Fruit fly (Drosophila melanogaster) whole organism, embryonic: ENCODE measurements around the gene Svil.

ENCODE experiments used
- Atf6 ChIP-seq: fragments of 200-800 bp; sonication (Bioruptor generic); IDR thresholded peaks from 2 replicates; pipeline ENCODE4 v1.3.6; 2022; ENCODE audit warnings: missing biosample characterization, missing genetic modification characterization
- Bdp1 ChIP-seq: fragments of 200-800 bp; sonication (Bioruptor generic); optimal IDR thresholded peaks from 3 replicates; lab custom pipeline; 2016; ENCODE audit warnings: missing biosample characterization, missing genetic modification characterization
- C15 ChIP-seq: fragments of 200-800 bp; sonication (Bioruptor generic); IDR thresholded peaks from 3 replicates; pipeline ENCODE4 v1.3.6; 2022; ENCODE audit warnings: missing biosample characterization, missing genetic modification characterization
- CG10321 ChIP-seq: fragments of 200-800 bp; sonication (Bioruptor generic); IDR thresholded peaks from 2 replicates; pipeline ENCODE4 v1.3.6; 2022; ENCODE audit warnings: missing biosample characterization, missing genetic modification characterization
- CG10979 ChIP-seq: fragments of 200-800 bp; sonication (Bioruptor generic); optimal IDR thresholded peaks from 2 replicates; lab custom pipeline; 2018; ENCODE audit warnings: missing biosample characterization, mild to moderate bottlenecking, missing genetic modification characterization, moderate library complexity
- CG12769 ChIP-seq: fragments of 200-800 bp; sonication (Bioruptor generic); optimal IDR thresholded peaks from 2 replicates; lab custom pipeline; 2019; ENCODE audit warnings: missing biosample characterization, mild to moderate bottlenecking, missing genetic modification characterization, moderate library complexity
- CG14441 ChIP-seq: fragments of 200-800 bp; sonication (Bioruptor generic); IDR thresholded peaks from 2 replicates; pipeline ENCODE4 v1.3.6; 2022; ENCODE audit warnings: missing biosample characterization, missing genetic modification characterization
- CG17612 ChIP-seq: fragments of 200-800 bp; sonication (Bioruptor generic); IDR thresholded peaks from 2 replicates; pipeline ENCODE4 v1.3.6; 2022; ENCODE audit warnings: missing biosample characterization, missing genetic modification characterization
- CG18476 ChIP-seq: fragments of 200-800 bp; sonication (Bioruptor generic); optimal IDR thresholded peaks from 2 replicates; lab custom pipeline; 2016; ENCODE audit warnings: missing biosample characterization, mild to moderate bottlenecking, missing genetic modification characterization
- CG30020 ChIP-seq: fragments of 200-800 bp; optimal IDR thresholded peaks from 2 replicates; lab custom pipeline; 2019; ENCODE audit warnings: missing biosample characterization, mild to moderate bottlenecking, missing genetic modification characterization, moderate library complexity
- CG30431 ChIP-seq: fragments of 200-800 bp; sonication (Bioruptor generic); optimal IDR thresholded peaks from 2 replicates; lab custom pipeline; 2017; ENCODE audit warnings: missing biosample characterization, missing genetic modification characterization
- CG31388 ChIP-seq: fragments of 200-800 bp; sonication (Bioruptor generic); optimal IDR thresholded peaks from 2 replicates; lab custom pipeline; 2016; ENCODE audit warnings: missing biosample characterization, missing genetic modification characterization
- CG33213 ChIP-seq: fragments of 200-800 bp; sonication (Bioruptor generic); optimal IDR thresholded peaks from 3 replicates; lab custom pipeline; 2016; ENCODE audit warnings: missing biosample characterization, missing genetic modification characterization
- CG34224 ChIP-seq: fragments of 200-800 bp; sonication (Bioruptor generic); IDR thresholded peaks from 3 replicates; pipeline ENCODE4 v1.3.6; 2022; ENCODE audit warnings: missing biosample characterization, missing genetic modification characterization; ENCODE audit not compliant: partially characterized antibody
- CG43689 ChIP-seq: fragments of 200-800 bp; sonication (Bioruptor generic); IDR thresholded peaks from 2 replicates; pipeline ENCODE4 v1.3.6; 2022; ENCODE audit warnings: missing biosample characterization, missing genetic modification characterization
- CG5245 ChIP-seq: fragments of 200-800 bp; sonication (Bioruptor generic); optimal IDR thresholded peaks from 3 replicates; lab custom pipeline; 2016; ENCODE audit warnings: missing biosample characterization, missing genetic modification characterization
- CG7987 ChIP-seq: fragments of 200-800 bp; sonication (Bioruptor generic); optimal IDR thresholded peaks from 2 replicates; lab custom pipeline; 2018; ENCODE audit warnings: missing biosample characterization, mild to moderate bottlenecking, missing genetic modification characterization, moderate library complexity
- CG8765 ChIP-seq: fragments of 200-800 bp; sonication (Bioruptor generic); IDR thresholded peaks from 2 replicates; pipeline ENCODE4 v1.3.6; 2022; ENCODE audit warnings: missing biosample characterization, missing genetic modification characterization
- CG9727 ChIP-seq: fragments of 200-800 bp; sonication (Bioruptor generic); optimal IDR thresholded peaks from 3 replicates; lab custom pipeline; 2017; ENCODE audit warnings: missing biosample characterization, mild to moderate bottlenecking, missing genetic modification characterization
- CG9932 ChIP-seq: fragments of 200-800 bp; sonication (Bioruptor generic); IDR thresholded peaks from 2 replicates; pipeline ENCODE4 v1.3.6; 2022; ENCODE audit warnings: missing biosample characterization, missing genetic modification characterization
- Dfd ChIP-seq, 2 experiments: fragments of >200 bp; optimal IDR thresholded peaks; 2 replicates each; lab custom pipeline; 2017; ENCODE audit warnings: missing biosample characterization in 2 of 2, missing genetic modification characterization in 2 of 2
- Doc3 ChIP-seq: fragments of 200-800 bp; sonication (Bioruptor generic); IDR thresholded peaks from 3 replicates; pipeline ENCODE4 v1.3.6; 2022; ENCODE audit warnings: missing biosample characterization, missing genetic modification characterization; ENCODE audit not compliant: partially characterized antibody
- Elba2 ChIP-seq: fragments of 200-800 bp; sonication (Bioruptor generic); optimal IDR thresholded peaks from 3 replicates; lab custom pipeline; 2016; ENCODE audit warnings: missing biosample characterization, missing genetic modification characterization
- HLH3B ChIP-seq: fragments of 200-800 bp; sonication (Bioruptor generic); IDR thresholded peaks from 2 replicates; pipeline ENCODE4 v1.3.6; 2022; ENCODE audit warnings: missing biosample characterization, missing genetic modification characterization
- Hr51 ChIP-seq, 2 experiments: fragments of 200-800 bp; sonication (Bioruptor generic); optimal IDR thresholded peaks; 2 replicates in 1 of 2; 3 replicates in 1 of 2; lab custom pipeline; 2016 to 2018; ENCODE audit warnings: missing biosample characterization in 2 of 2, missing genetic modification characterization in 2 of 2, mild to moderate bottlenecking in 1 of 2, moderate library complexity in 1 of 2
- Hr78 ChIP-seq, 2 experiments: fragments of 200-800 bp in 1 of 2; fragments of >200 bp in 1 of 2; sonication (Bioruptor generic) in 1 of 2; optimal IDR thresholded peaks; 2 replicates each; lab custom pipeline; 2017 to 2019; ENCODE audit warnings: missing biosample characterization in 2 of 2, missing genetic modification characterization in 2 of 2, mild to moderate bottlenecking in 1 of 2, moderate library complexity in 1 of 2
- Kr ChIP-seq: fragments of 200-800 bp; sonication (Bioruptor generic); optimal IDR thresholded peaks from 2 replicates; lab custom pipeline; 2017; ENCODE audit warnings: missing biosample characterization, mild to moderate bottlenecking, missing genetic modification characterization
- Lpt ChIP-seq: fragments of >200 bp; optimal IDR thresholded peaks from 2 replicates; lab custom pipeline; 2018; ENCODE audit warnings: missing biosample characterization, missing genetic modification characterization
- NFAT ChIP-seq: fragments of 200-800 bp; sonication (Bioruptor generic); IDR thresholded peaks from 2 replicates; pipeline ENCODE4 v1.3.6; 2022; ENCODE audit warnings: missing biosample characterization, missing genetic modification characterization
- Oaz ChIP-seq: fragments of 200-800 bp; sonication (Bioruptor generic); IDR thresholded peaks from 2 replicates; pipeline ENCODE4 v1.3.6; 2022; ENCODE audit warnings: missing biosample characterization, missing genetic modification characterization
- Side ChIP-seq: fragments of 200-800 bp; sonication (Bioruptor generic); optimal IDR thresholded peaks from 2 replicates; lab custom pipeline; 2016; ENCODE audit warnings: missing biosample characterization, missing genetic modification characterization
- TFAM ChIP-seq: fragments of 200-800 bp; sonication (Bioruptor generic); optimal IDR thresholded peaks from 2 replicates; lab custom pipeline; 2017; ENCODE audit warnings: missing biosample characterization, missing genetic modification characterization, inconsistent platforms
- ara ChIP-seq: fragments of 200-800 bp; sonication (Bioruptor generic); IDR thresholded peaks from 2 replicates; pipeline ENCODE4 v1.3.6; 2022; ENCODE audit warnings: missing biosample characterization, missing genetic modification characterization
- ato ChIP-seq: fragments of 200-800 bp; sonication (Bioruptor generic); IDR thresholded peaks from 2 replicates; pipeline ENCODE4 v1.3.6; 2022; ENCODE audit warnings: missing biosample characterization, missing genetic modification characterization; ENCODE audit not compliant: partially characterized antibody
- bab2 ChIP-seq: fragments of 200-800 bp; sonication (Bioruptor generic); optimal IDR thresholded peaks from 2 replicates; lab custom pipeline; 2016; ENCODE audit warnings: missing biosample characterization, missing genetic modification characterization
- chn ChIP-seq: fragments of 200-800 bp; sonication (Bioruptor generic); optimal IDR thresholded peaks from 2 replicates; lab custom pipeline; 2016; ENCODE audit warnings: missing biosample characterization, missing genetic modification characterization
- da ChIP-seq: fragments of 200-800 bp; sonication (Bioruptor generic); optimal IDR thresholded peaks from 2 replicates; lab custom pipeline; 2016; ENCODE audit warnings: missing biosample characterization, missing genetic modification characterization
- danr ChIP-seq: fragments of 200-800 bp; sonication (Bioruptor generic); IDR thresholded peaks from 2 replicates; pipeline ENCODE4 v1.3.6; 2022; ENCODE audit warnings: missing biosample characterization, missing genetic modification characterization
- dati ChIP-seq: fragments of 200-800 bp; sonication (Bioruptor generic); IDR thresholded peaks from 2 replicates; pipeline ENCODE4 v1.3.6; 2022; ENCODE audit warnings: missing biosample characterization, missing genetic modification characterization
- dimm ChIP-seq: fragments of 200-800 bp; sonication (Bioruptor generic); IDR thresholded peaks from 2 replicates; pipeline ENCODE4 v1.3.6; 2022; ENCODE audit warnings: missing biosample characterization, missing genetic modification characterization
- dpn ChIP-seq, 2 experiments: fragments of 200-800 bp; sonication (Bioruptor generic); optimal IDR thresholded peaks; 3 replicates each; lab custom pipeline; 2016; ENCODE audit warnings: missing biosample characterization in 2 of 2, missing genetic modification characterization in 2 of 2
- gsb-n ChIP-seq: fragments of 200-800 bp; sonication (Bioruptor generic); optimal IDR thresholded peaks from 3 replicates; lab custom pipeline; 2018; ENCODE audit warnings: missing biosample characterization, mild to moderate bottlenecking, missing genetic modification characterization
- klu ChIP-seq: fragments of 200-800 bp; sonication (Bioruptor generic); IDR thresholded peaks from 2 replicates; pipeline ENCODE4 v1.3.6; 2022; ENCODE audit warnings: missing biosample characterization, missing genetic modification characterization
- nerfin-1 ChIP-seq: fragments of 200-800 bp; sonication (Bioruptor generic); optimal IDR thresholded peaks from 3 replicates; lab custom pipeline; 2019; ENCODE audit warnings: missing biosample characterization, mild to moderate bottlenecking, missing genetic modification characterization, moderate library complexity
- nmo ChIP-seq: fragments of 200-800 bp; sonication (Bioruptor generic); optimal IDR thresholded peaks from 2 replicates; lab custom pipeline; 2018; ENCODE audit warnings: missing biosample characterization, mild to moderate bottlenecking, missing genetic modification characterization, moderate library complexity
- pita ChIP-seq: fragments of 200-800 bp; sonication (Bioruptor generic); optimal IDR thresholded peaks from 2 replicates; lab custom pipeline; 2017; ENCODE audit warnings: missing biosample characterization, mild to moderate bottlenecking, missing genetic modification characterization
- pum ChIP-seq: fragments of 200-800 bp; sonication (Bioruptor generic); optimal IDR thresholded peaks from 2 replicates; lab custom pipeline; 2016; ENCODE audit warnings: missing biosample characterization, missing genetic modification characterization
- sd ChIP-seq: fragments of 200-800 bp; sonication (Bioruptor generic); optimal IDR thresholded peaks from 3 replicates; lab custom pipeline; 2018; ENCODE audit warnings: missing biosample characterization, mild to moderate bottlenecking, missing genetic modification characterization, moderate library complexity
- seq ChIP-seq: fragments of 200-800 bp; sonication (Bioruptor generic); IDR thresholded peaks from 2 replicates; pipeline ENCODE4 v1.3.6; 2022; ENCODE audit warnings: missing biosample characterization, missing genetic modification characterization
- sim ChIP-seq: fragments of 200-800 bp; sonication (Bioruptor generic); IDR thresholded peaks from 2 replicates; pipeline ENCODE4 v1.3.6; 2022; ENCODE audit warnings: missing biosample characterization, missing genetic modification characterization
- slou ChIP-seq: fragments of 200-800 bp; sonication (Bioruptor generic); optimal IDR thresholded peaks from 3 replicates; lab custom pipeline; 2016; ENCODE audit warnings: missing biosample characterization, missing genetic modification characterization
- sqz ChIP-seq: fragments of 200-800 bp; sonication (Bioruptor generic); optimal IDR thresholded peaks from 3 replicates; lab custom pipeline; 2018; ENCODE audit warnings: missing biosample characterization, mild to moderate bottlenecking, missing genetic modification characterization

The Svil gene

dm6 chr3L:2489438-2489837 is 112.0 kb downstream of the Svil start (continued):
- TF ChIP-seq slou (GFP tag; lab: Kevin White, UChicago) (no peak), Oaz (GFP tag; lab: Robert Waterston, UW) (no peak), CG8765 (GFP tag; lab: Robert Waterston, UW) (no peak), Side (GFP tag; lab: Kevin White, UChicago) (peak; percentile 44), CG10979 (tag; lab: Kevin White, UChicago) (no peak), gsb-n (tag; lab: Kevin White, UChicago) (peak; percentile 42), CG9727 (GFP tag; lab: Kevin White, UChicago) (peak; percentile 62), seq (GFP tag; lab: Robert Waterston, UW) (no peak), Dfd (GFP tag; optimal IDR thresholded peaks at IDR 0.05; lab: Kevin White, UChicago) (no peak), ara (GFP tag; lab: Robert Waterston, UW) (peak; percentile 67), dimm (GFP tag; lab: Robert Waterston, UW) (no peak), dati (no peak), CG34224 (GFP tag; lab: Robert Waterston, UW) (no peak), sd (tag; lab: Kevin White, UChicago) (no peak), CG9932 (no peak), CG14441 (GFP tag; lab: Robert Waterston, UW) (no peak), CG43689 (GFP tag; lab: Robert Waterston, UW) (no peak), Hr78 (GFP tag; optimal IDR thresholded peaks at IDR 0.05; lab: Kevin White, UChicago) (peak in 1 of 2 experiments; percentile 46), CG5245 (no peak), HLH3B (GFP tag; lab: Robert Waterston, UW) (peak; percentile 45; the same call in 1 of the 2 replicates), Doc3 (GFP tag; lab: Robert Waterston, UW) (no peak), bab2 (GFP tag; lab: Kevin White, UChicago) (peak; percentile 69), Kr (no peak), chn (GFP tag; lab: Kevin White, UChicago) (no peak), Atf6 (GFP tag; lab: Robert Waterston, UW) (peak; percentile 37; the same call in 1 of the 2 replicates), C15 (GFP tag; lab: Robert Waterston, UW) (no peak), pita (no peak), sim (GFP tag; lab: Robert Waterston, UW) (peak; percentile 37; the same call in 1 of the 2 replicates), CG18476 (GFP tag; lab: Kevin White, UChicago) (no peak), CG30431 (GFP tag; lab: Kevin White, UChicago) (no peak), CG7987 (GFP tag; lab: Kevin White, UChicago) (peak; percentile 80), da (GFP tag; lab: Kevin White, UChicago) (no peak), dpn (GFP tag; optimal IDR thresholded peaks at IDR 0.05; lab: Kevin White, UChicago) (peak in 1 of 2 experiments; percentile 15), NFAT (GFP tag; lab: Robert Waterston, UW) (no peak), CG17612 (no peak), danr (GFP tag; lab: Robert Waterston, UW) (no peak), Lpt (GFP tag; lab: Kevin White, UChicago) (no peak), Elba2 (GFP tag; lab: Kevin White, UChicago) (no peak), TFAM (GFP tag; lab: Kevin White, UChicago) (no peak), ato (no peak), Bdp1 (GFP tag; lab: Kevin White, UChicago) (no peak), nerfin-1 (tag; lab: Kevin White, UChicago) (peak; percentile 54), CG10321 (GFP tag; lab: Robert Waterston, UW) (no peak), CG30020 (no peak), klu (GFP tag; lab: Robert Waterston, UW) (no peak), Hr51 (GFP tag; optimal IDR thresholded peaks at IDR 0.05; lab: Kevin White, UChicago) (peak in 1 of 2 experiments; percentile 16), sqz (GFP tag; lab: Kevin White, UChicago) (peak; percentile 43), CG33213 (GFP tag; lab: Kevin White, UChicago) (peak; percentile 21), CG31388 (GFP tag; lab: Kevin White, UChicago) (no peak), CG12769 (tag; lab: Kevin White, UChicago) (no peak), pum (no peak), nmo (GFP tag; lab: Kevin White, UChicago) (no peak)
